Fruit fly (Drosophila melanogaster): Measurements from ENCODE around the gene ome.
A peak's percentile ranks its signal among the peaks of the same experiment; 100 is the strongest.

ome gene

DNA sequence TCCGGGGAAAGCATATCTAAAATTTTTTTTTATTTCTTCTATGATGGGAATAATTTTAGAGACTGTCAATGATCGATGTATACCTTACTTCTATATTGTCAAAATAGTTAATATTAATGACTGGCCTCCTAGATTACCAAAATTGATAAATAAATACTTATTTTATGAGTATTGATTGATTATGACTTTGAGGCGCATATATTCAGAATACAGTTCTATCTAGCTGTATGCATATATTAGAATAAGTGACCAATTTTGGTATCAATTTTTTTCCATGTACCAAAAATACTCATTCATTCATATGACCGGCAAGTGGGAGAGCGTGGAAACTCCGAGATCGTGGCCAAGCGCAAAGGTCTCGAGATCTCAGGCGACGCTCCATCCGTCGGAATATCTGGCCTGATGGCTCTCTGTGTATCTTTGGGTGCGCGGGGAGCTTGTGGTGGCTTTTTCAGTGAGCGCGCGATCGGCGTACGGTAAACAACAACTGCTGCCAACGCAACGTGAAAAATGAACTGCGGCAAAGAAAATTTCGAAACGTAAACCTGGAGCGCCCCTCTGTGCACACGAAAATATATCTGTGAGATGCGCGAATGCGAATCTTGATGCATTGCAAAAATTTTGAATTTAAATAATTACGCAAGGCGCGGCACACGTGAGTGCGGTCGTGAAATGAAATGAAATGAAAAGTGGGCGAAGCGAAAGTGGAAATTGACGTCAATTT is at the start of gene ome, which contains the start of gene CG43121:
TSS of gene ome (plus strand) at position 453 of the 724 bp plus-strand sequence.
TSS of gene CG43121 (minus strand) at position 51 of the 724 bp plus-strand sequence.
- peak; percentile 43; the same call in 1 of the 2 replicates for TF ChIP-seq stc (GFP tag; IDR thresholded peaks at IDR 0.05)
- peak; percentile 24 for TF ChIP-seq sd (tag; optimal IDR thresholded peaks at IDR 0.05)
- no peak for TF ChIP-seq CG12104 (GFP tag; optimal IDR thresholded peaks at IDR 0.05)
- no peak for TF ChIP-seq CG5953 (GFP tag; IDR thresholded peaks at IDR 0.05)
- peak; percentile 55 for TF ChIP-seq CG13296 (GFP tag; optimal IDR thresholded peaks at IDR 0.05)
- TF ChIP-seq E2f2 (GFP tag; IDR thresholded peaks at IDR 0.05): peak; percentile 32; the same call in 1 of the 2 replicates
- TF ChIP-seq CG14860 (GFP tag; IDR thresholded peaks at IDR 0.05; ENCODE audit: partially characterized antibody): no peak
- no peak for TF ChIP-seq YL-1 (GFP tag; optimal IDR thresholded peaks at IDR 0.05)
- TF ChIP-seq ATbp (GFP tag; optimal IDR thresholded peaks at IDR 0.05): peak; percentile 17
- peak; percentile 21 for TF ChIP-seq pb (GFP tag; optimal IDR thresholded peaks at IDR 0.05)
- no peak for TF ChIP-seq jing (GFP tag; optimal IDR thresholded peaks at IDR 0.05)
- TF ChIP-seq nau (GFP tag; optimal IDR thresholded peaks at IDR 0.05): peak; percentile 11
- TF ChIP-seq Dp (GFP tag; optimal IDR thresholded peaks at IDR 0.05): no peak
- TF ChIP-seq bab2 (GFP tag; optimal IDR thresholded peaks at IDR 0.05): peak; percentile 2
- TF ChIP-seq CG1792 (GFP tag; optimal IDR thresholded peaks at IDR 0.05): no peak
- TF ChIP-seq grau (tag; optimal IDR thresholded peaks at IDR 0.05): no peak
- TF ChIP-seq zfh1 (GFP tag; IDR thresholded peaks at IDR 0.05): peak; percentile 46; the same call in 1 of the 3 replicates
- no peak for TF ChIP-seq CG8359 (GFP tag; optimal IDR thresholded peaks at IDR 0.05; ENCODE audit: borderline replicate concordance)
- TF ChIP-seq CG9609 (GFP tag; optimal IDR thresholded peaks at IDR 0.05): no peak
- no peak for TF ChIP-seq Stat92E (GFP tag; optimal IDR thresholded peaks at IDR 0.05)
- TF ChIP-seq Jarid2 (GFP tag; optimal IDR thresholded peaks at IDR 0.05): peak; percentile 55
- no peak for TF ChIP-seq ranshi (GFP tag; IDR thresholded peaks at IDR 0.05)
- TF ChIP-seq CG13287 (GFP tag; IDR thresholded peaks at IDR 0.05; ENCODE audit: partially characterized antibody): peak; percentile 36; the same call in 1 of the 2 replicates
- no peak for TF ChIP-seq CG31388 (GFP tag; optimal IDR thresholded peaks at IDR 0.05)
- peak; percentile 37; the same call in 1 of the 2 replicates for TF ChIP-seq Drgx (GFP tag; IDR thresholded peaks at IDR 0.05)
- TF ChIP-seq unc-4 (GFP tag; IDR thresholded peaks at IDR 0.05; ENCODE audit: partially characterized antibody): no peak
- TF ChIP-seq Usf (GFP tag; optimal IDR thresholded peaks at IDR 0.05): no peak
- TF ChIP-seq ftz-f1 (GFP tag; optimal IDR thresholded peaks at IDR 0.05): peak; percentile 13
- peak; percentile 61 for TF ChIP-seq cwo (GFP tag; optimal IDR thresholded peaks at IDR 0.05)
- TF ChIP-seq CG2889 (GFP tag; IDR thresholded peaks at IDR 0.05): no peak
- TF ChIP-seq sob (GFP tag; IDR thresholded peaks at IDR 0.05): peak; percentile 62
- TF ChIP-seq crol (GFP tag; IDR thresholded peaks at IDR 0.05): peak; percentile 80
- TF ChIP-seq disco-r (GFP tag; optimal IDR thresholded peaks at IDR 0.05): no peak
- TF ChIP-seq NC2β (GFP tag; optimal IDR thresholded peaks at IDR 0.05): peak; percentile 9
- no peak for TF ChIP-seq twi (tag; optimal IDR thresholded peaks at IDR 0.05)
- no peak for TF ChIP-seq Antp (GFP tag; optimal IDR thresholded peaks at IDR 0.05)
- peak; percentile 42 for TF ChIP-seq MTF-1 (GFP tag; optimal IDR thresholded peaks at IDR 0.05; ENCODE audit: borderline replicate concordance)
- no peak for TF ChIP-seq luna (GFP tag; optimal IDR thresholded peaks at IDR 0.05)
- TF ChIP-seq CG17385 (GFP tag; optimal IDR thresholded peaks at IDR 0.05): peak; percentile 28
- peak; percentile 49 for TF ChIP-seq Deaf1 (tag; optimal IDR thresholded peaks at IDR 0.05)
- TF ChIP-seq CG12391 (tag; optimal IDR thresholded peaks at IDR 0.05): peak; percentile 39
- TF ChIP-seq HmgD (GFP tag; optimal IDR thresholded peaks at IDR 0.05): no peak
- no peak for TF ChIP-seq CG6791 (GFP tag; IDR thresholded peaks at IDR 0.05; ENCODE audit: partially characterized antibody)
- no peak for TF ChIP-seq gro (GFP tag; optimal IDR thresholded peaks at IDR 0.05)
- TF ChIP-seq CG6689 (GFP tag; IDR thresholded peaks at IDR 0.05): no peak
- no peak for TF ChIP-seq CG11696 (GFP tag; IDR thresholded peaks at IDR 0.05)
- TF ChIP-seq vvl (GFP tag; IDR thresholded peaks at IDR 0.05): peak; percentile 42; the same call in 1 of the 2 replicates
- peak; percentile 38 for TF ChIP-seq oc (tag; optimal IDR thresholded peaks at IDR 0.05)
- peak; percentile 3 for TF ChIP-seq kni (GFP tag; optimal IDR thresholded peaks at IDR 0.05)

Measured in whole organism, embryonic.